Worm (Caenorhabditis elegans): ENCODE data around the gene rpb-6.

Gene rpb-6

DNA sequence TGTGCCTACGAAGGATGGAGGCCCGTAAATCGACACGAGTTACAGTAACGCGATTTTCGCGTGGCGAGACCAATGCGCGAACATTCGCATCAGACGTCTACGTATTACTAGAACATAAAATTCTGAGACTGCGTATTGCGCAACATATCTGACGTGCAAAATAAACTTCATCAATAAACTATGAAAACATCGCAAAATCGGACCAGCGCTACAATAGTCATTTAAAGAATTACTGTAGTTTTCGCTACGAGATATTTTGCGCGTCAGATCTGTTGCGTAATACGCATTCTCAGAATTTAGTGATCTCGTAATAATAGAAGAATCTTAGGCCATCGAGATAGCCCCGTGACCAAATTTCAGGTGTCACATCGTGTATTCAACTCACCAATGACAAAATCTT, 15.1 kb downstream of the rpb-6 start (continued):
- TF ChIP-seq zag-1 (tag; optimal IDR thresholded peaks at IDR 0.05) (no peak), dmd-8 (GFP tag; IDR thresholded peaks at IDR 0.05) (no peak)

DNA sequence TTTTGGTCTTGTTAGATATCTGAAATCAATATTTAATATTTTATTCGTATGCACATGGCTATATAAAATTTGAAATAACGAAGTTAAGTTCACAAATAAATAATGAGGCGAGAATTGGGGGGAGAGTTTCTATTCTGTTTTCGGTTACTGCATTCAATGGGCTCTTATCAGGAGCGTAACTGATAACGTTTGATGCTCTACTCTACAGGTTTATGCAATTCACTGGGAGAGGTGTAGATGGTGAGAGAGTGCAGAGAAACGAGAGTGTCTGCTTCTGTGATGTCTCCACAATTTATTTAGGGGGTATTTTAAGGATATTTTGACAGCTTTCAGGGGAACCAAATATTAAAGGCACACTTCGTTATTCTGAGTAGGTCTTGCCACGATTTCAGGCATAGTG, 15.6 kb downstream of the rpb-6 start, which contains the start of gene C14A4.6:
TSS of gene C14A4.6 (minus strand) at position 19 of the 400 bp plus-strand sequence.
- TF ChIP-seq pqm-1 (tag; optimal IDR thresholded peaks at IDR 0.05) = peak; percentile 88
- TF ChIP-seq dve-1 (tag; optimal IDR thresholded peaks at IDR 0.05; ENCODE audit: insufficient read depth) = peak; percentile 79
- TF ChIP-seq hlh-11 (tag; optimal IDR thresholded peaks at IDR 0.05) = peak; percentile 43
- peak; percentile 47; the same call in 1 of the 2 replicates for TF ChIP-seq dmd-6 (GFP tag; IDR thresholded peaks at IDR 0.05)
- TF ChIP-seq daf-16 (GFP tag; optimal IDR thresholded peaks at IDR 0.05) = no peak
- peak; percentile 76 for TF ChIP-seq daf-16 (tag; optimal IDR thresholded peaks at IDR 0.05)
- TF ChIP-seq nhr-77 (tag; optimal IDR thresholded peaks at IDR 0.05) = no peak
- TF ChIP-seq nhr-28 (tag; optimal IDR thresholded peaks at IDR 0.05) = peak; percentile 81
- peak; percentile 35 for TF ChIP-seq mes-2 (tag; optimal IDR thresholded peaks at IDR 0.05; ENCODE audit: poor library complexity, severe bottlenecking)
- no peak for TF ChIP-seq unc-39 (tag; optimal IDR thresholded peaks at IDR 0.05)

ce11 chrII:10596462-10596861, 17.3 kb downstream of the rpb-6 start, which contains the start of gene C14A4.7:
C14A4.7 (minus strand) TSS chrII:10596562.
- TF ChIP-seq dmd-8 (GFP tag; IDR thresholded peaks at IDR 0.05) = no peak
- peak; percentile 9 for TF ChIP-seq dve-1 (tag; optimal IDR thresholded peaks at IDR 0.05; ENCODE audit: insufficient read depth)
- TF ChIP-seq lim-7 (GFP tag; IDR thresholded peaks at IDR 0.05) = no peak
- peak; percentile 21 for TF ChIP-seq pqm-1 (tag; optimal IDR thresholded peaks at IDR 0.05)

DNA sequence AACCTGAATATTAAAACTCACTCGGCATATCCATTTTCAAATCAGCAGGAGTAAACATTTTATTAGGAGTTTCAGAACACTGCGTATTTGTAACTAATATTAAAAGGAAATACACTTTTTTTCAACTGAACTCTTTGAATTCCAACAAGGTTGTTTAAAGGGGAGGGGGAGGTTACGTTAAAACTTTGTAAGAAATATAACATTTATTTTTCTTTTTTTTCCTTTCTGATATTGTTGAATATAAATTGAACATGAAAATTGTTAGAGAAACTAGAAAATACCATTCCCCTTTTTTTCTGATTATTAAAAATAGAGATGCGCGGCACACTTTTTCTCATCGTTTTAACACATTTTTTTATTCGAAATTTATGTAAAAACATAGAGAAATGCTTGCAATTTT, 18.9 kb downstream of the rpb-6 start, which contains the start of gene C14A4.8:
TSS of gene C14A4.8 (minus strand) at position 101 of the 400 bp plus-strand sequence.
- TF ChIP-seq unc-62 (GFP tag; optimal IDR thresholded peaks at IDR 0.05 in 1 of 2) (peak in 1 of 2 experiments; percentile 83), unc-62 (tag; optimal IDR thresholded peaks at IDR 0.05) (no peak), hlh-11 (tag; optimal IDR thresholded peaks at IDR 0.05) (no peak)

ce11 chrII:10598970-10599369, 19.8 kb downstream of the rpb-6 start, which contains the start of gene C14A4.9:
C14A4.9 (plus strand) TSS chrII:10599337.
- TF ChIP-seq ceh-62 (tag; optimal IDR thresholded peaks at IDR 0.05) (no peak), mdt-29 (GFP tag; IDR thresholded peaks at IDR 0.05) (no peak), ZK546.5 (tag; optimal IDR thresholded peaks at IDR 0.05) (no peak), lin-38 (GFP tag; IDR thresholded peaks at IDR 0.05) (no peak), lin-15B (tag; optimal IDR thresholded peaks at IDR 0.05) (no peak), dmd-8 (GFP tag; IDR thresholded peaks at IDR 0.05) (no peak), attf-4 (tag; optimal IDR thresholded peaks at IDR 0.05) (no peak), dmd-9 (GFP tag; IDR thresholded peaks at IDR 0.05) (no peak), gei-8 (GFP tag; optimal IDR thresholded peaks at IDR 0.05) (no peak), tra-1 (GFP tag; IDR thresholded peaks at IDR 0.05) (no peak), skn-1 (tag; optimal IDR thresholded peaks at IDR 0.05) (no peak), snpc-4 (tag; optimal IDR thresholded peaks at IDR 0.05) (no peak), nhr-42 (GFP tag; IDR thresholded peaks at IDR 0.05) (no peak), Y48G9A.11 (GFP tag; IDR thresholded peaks at IDR 0.05) (no peak)

DNA sequence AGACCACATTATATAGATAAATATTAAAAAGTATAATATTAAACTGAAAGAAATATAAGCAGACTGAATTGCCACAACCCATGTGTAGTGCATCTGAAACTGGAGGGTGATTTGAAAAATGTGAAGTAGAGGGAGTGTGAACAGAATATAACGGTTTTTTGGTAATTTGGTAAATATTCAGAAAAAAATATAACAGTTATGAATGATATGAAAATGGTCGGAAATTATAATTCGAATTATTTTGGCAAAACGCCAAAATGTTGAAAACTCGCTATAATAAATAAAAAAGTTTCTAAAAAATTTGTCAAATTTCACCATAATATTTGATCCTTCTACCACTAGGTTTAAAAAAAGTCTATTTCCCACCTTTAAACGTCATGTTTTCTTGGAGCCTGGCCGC, 23.0 kb downstream of the rpb-6 start, which contains the start of gene srv-2:
TSS of gene srv-2 (minus strand) at position 101 of the 400 bp plus-strand sequence.
- TF ChIP-seq zip-2 (tag; optimal IDR thresholded peaks at IDR 0.05) = no peak
- TF ChIP-seq skn-1 (tag; optimal IDR thresholded peaks at IDR 0.05) = no peak
- no peak for TF ChIP-seq lin-38 (GFP tag; IDR thresholded peaks at IDR 0.05)
- no peak for TF ChIP-seq dve-1 (tag; optimal IDR thresholded peaks at IDR 0.05; ENCODE audit: insufficient read depth)
- TF ChIP-seq ces-1 (GFP tag; optimal IDR thresholded peaks at IDR 0.05) = no peak
- no peak for TF ChIP-seq lin-13 (GFP tag; optimal IDR thresholded peaks at IDR 0.05)
- no peak for TF ChIP-seq madf-9 (GFP tag; conservative IDR thresholded peaks at IDR 0.05)
- TF ChIP-seq nhr-42 (GFP tag; IDR thresholded peaks at IDR 0.05) = no peak
- no peak for TF ChIP-seq hlh-30 (tag; optimal IDR thresholded peaks at IDR 0.05; ENCODE audit: insufficient read depth)
- no peak for TF ChIP-seq pqm-1 (tag; optimal IDR thresholded peaks at IDR 0.05)
- no peak for TF ChIP-seq nhr-76 (tag; optimal IDR thresholded peaks at IDR 0.05)
- no peak for TF ChIP-seq nhr-111 (GFP tag; optimal IDR thresholded peaks at IDR 0.05)
- TF ChIP-seq nhr-237 (tag; optimal IDR thresholded peaks at IDR 0.05) = no peak
- no peak for TF ChIP-seq daf-19 (GFP tag; conservative IDR thresholded peaks at IDR 0.05)
- no peak for TF ChIP-seq ceh-44 (GFP tag; IDR thresholded peaks at IDR 0.05)
- TF ChIP-seq ceh-62 (tag; optimal IDR thresholded peaks at IDR 0.05) = no peak
